Worm (Caenorhabditis elegans) whole organism, early embryonic: Measurements from ENCODE around the gene srlf-26.

Experiments used
- aly-1 ChIP-seq: sonication (generic microtip); optimal IDR thresholded peaks from 2 replicates; lab custom pipeline; 2016; ENCODE audit warnings: missing genetic modification characterization, missing compliant biosample characterization
- ama-1 ChIP-seq: fragments of 150-350 bp; optimal IDR thresholded peaks from 2 replicates; lab custom pipeline; 2014
- ceh-36 ChIP-seq: sonication (generic microtip); optimal IDR thresholded peaks from 2 replicates; lab custom pipeline; 2016; ENCODE audit warnings: missing genetic modification characterization, inconsistent platforms, missing compliant biosample characterization
- ets-7 ChIP-seq: sonication (generic microtip); optimal IDR thresholded peaks from 2 replicates; lab custom pipeline; 2016; ENCODE audit warnings: missing genotype, missing genetic modification characterization, missing compliant biosample characterization
- scrt-1 ChIP-seq: fragments of 200-800 bp; sonication (Bioruptor generic); IDR thresholded peaks from 2 replicates; pipeline ENCODE4 v1.3.6; 2022; ENCODE audit warnings: missing genetic modification characterization, missing compliant biosample characterization
- sea-1 ChIP-seq: fragments of 200-800 bp; sonication (Bioruptor generic); conservative IDR thresholded peaks from 2 replicates; pipeline ENCODE4 v1.3.6; 2022; ENCODE audit warnings: missing genetic modification characterization, missing compliant biosample characterization
- tbx-11 ChIP-seq: fragments of 200-800 bp; sonication (Bioruptor generic); IDR thresholded peaks from 2 replicates; pipeline ENCODE4 v1.3.6; 2022; ENCODE audit warnings: missing genetic modification characterization, missing compliant biosample characterization

DNA sequence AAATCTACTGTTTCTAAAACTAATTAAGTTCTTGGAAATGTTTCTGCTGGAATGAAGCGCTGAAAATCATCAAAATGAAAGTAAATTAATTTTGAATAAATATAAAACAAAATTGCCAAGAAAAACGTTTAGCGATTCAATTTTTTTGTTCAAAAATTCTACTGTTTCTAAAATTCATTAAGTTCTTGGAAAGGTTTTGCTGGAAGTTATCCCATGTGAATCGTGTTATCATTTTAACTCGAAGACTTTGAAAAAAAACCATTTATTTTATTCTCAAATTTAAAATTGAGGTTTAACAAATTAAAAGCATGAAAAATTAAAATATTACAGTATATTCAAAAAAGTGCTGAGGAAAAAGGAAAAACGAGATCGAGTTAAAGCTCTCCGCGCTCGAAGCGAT is 6.1 kb downstream of the srlf-26 start:
- TF ChIP-seq tbx-11 (GFP tag; lab: Robert Waterston, UW), result no peak
- TF ChIP-seq sea-1 (GFP tag; lab: Robert Waterston, UW), result no peak
- TF ChIP-seq scrt-1 (GFP tag; lab: Robert Waterston, UW), result no peak
- TF ChIP-seq ama-1 (lab: Kevin White, UChicago), result no peak
- TF ChIP-seq aly-1 (tag; lab: Kevin White, UChicago), result no peak
- TF ChIP-seq ets-7 (tag; lab: Kevin White, UChicago), result no peak
- TF ChIP-seq ceh-36, result no peak
